Worm (Caenorhabditis elegans): ENCODE results near the gene C47E12.3.

DNA sequence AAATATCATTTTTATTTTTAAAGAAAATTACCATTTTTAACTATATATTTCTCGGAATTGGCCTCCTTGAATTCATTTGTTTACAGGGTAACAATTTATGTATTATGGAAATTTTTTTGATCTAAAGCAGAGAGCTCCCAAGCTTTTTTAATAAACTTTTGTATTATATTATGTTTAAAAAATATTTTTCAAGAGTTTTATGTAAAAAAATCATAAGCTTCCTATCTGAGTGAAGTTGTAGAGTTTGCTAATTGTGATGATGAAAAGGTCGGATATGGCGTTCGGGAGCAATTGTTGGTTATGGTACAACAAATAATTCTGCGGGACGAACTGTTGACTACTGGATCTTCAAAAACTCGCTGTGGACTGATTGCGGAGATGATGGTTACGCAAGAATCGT, 19.6 kb upstream of the C47E12.3 start, which contains the start of gene F44D12.19:
- TF ChIP-seq fax-1 (tag; optimal IDR thresholded peaks at IDR 0.05), result no peak
- TF ChIP-seq ceh-24 (tag; optimal IDR thresholded peaks at IDR 0.05), result no peak
